Worm (Caenorhabditis elegans): Measurements from ENCODE around the gene F49C5.7.

Gene F49C5.7

DNA sequence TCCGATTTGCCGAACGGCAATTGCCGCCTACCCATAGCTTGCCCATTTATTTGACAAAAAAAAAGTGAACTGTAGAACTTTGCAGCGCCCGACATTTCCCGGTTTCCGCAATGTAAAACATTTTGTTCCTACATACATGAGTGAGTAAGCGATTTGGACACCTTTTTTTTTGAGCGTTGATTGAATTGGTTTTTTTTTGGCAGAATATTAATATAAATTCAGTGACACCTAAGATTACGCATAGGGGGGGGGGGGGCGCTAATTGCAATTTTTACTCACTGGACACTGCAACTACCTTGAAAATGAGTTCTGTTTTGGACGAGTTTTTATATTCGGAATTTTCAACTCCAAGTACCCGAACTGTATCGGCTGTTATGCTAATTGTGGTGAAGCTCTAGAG is 40.4 kb upstream of the F49C5.7 start, which contains the start of gene srx-118:
Gene srx-118 (plus strand): TSS at position 301 of the 400 bp plus-strand sequence.
- no peak for TF ChIP-seq die-1 (tag; optimal IDR thresholded peaks at IDR 0.05)
- no peak for TF ChIP-seq rcor-1 (GFP tag; IDR thresholded peaks at IDR 0.05)
- TF ChIP-seq aptf-3 (GFP tag; IDR thresholded peaks at IDR 0.05) = no peak
- no peak for TF ChIP-seq ceh-27 (GFP tag; optimal IDR thresholded peaks at IDR 0.05)
- no peak for TF ChIP-seq F52B5.7 (tag; optimal IDR thresholded peaks at IDR 0.05)
- TF ChIP-seq attf-5 (GFP tag; optimal IDR thresholded peaks at IDR 0.05) = no peak
- no peak for TF ChIP-seq hmg-1.2 (GFP tag; IDR thresholded peaks at IDR 0.05)
- TF ChIP-seq F49E8.2 (tag; optimal IDR thresholded peaks at IDR 0.05; ENCODE audit: insufficient read depth) = no peak
- TF ChIP-seq F39B2.1 (GFP tag; IDR thresholded peaks at IDR 0.05) = no peak
- TF ChIP-seq dox-1 (GFP tag; IDR thresholded peaks at IDR 0.05) = no peak
- TF ChIP-seq F57A8.1 (GFP tag; optimal IDR thresholded peaks at IDR 0.05) = no peak
- TF ChIP-seq sptf-2 (GFP tag; optimal IDR thresholded peaks at IDR 0.05) = no peak
- no peak for TF ChIP-seq lin-54 (GFP tag; optimal IDR thresholded peaks at IDR 0.05)
- TF ChIP-seq mes-4 (tag; optimal IDR thresholded peaks at IDR 0.05) = no peak
- no peak for TF ChIP-seq F55B11.4 (tag; optimal IDR thresholded peaks at IDR 0.05; ENCODE audit: borderline replicate concordance, insufficient read depth)
- no peak for TF ChIP-seq bed-1 (GFP tag; IDR thresholded peaks at IDR 0.05)

DNA sequence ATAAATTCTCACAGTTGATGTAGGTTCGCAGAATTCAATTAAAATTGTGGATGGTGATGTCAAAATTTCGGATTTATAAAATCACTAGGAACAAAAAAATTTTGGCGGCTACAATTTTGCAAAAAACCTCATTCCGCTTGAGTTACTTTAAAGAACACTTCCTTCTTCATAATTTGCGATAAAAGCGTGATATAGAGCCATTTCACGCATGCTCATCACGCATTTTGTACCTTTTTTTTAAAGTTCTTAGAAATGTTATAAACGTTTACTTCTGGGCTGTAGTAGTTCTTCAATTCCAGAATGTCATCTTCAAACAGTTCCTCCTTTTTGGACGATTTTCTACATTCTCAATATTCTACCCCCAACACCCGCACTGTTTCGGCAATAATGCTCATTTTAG is 38.0 kb upstream of the F49C5.7 start, which contains the start of gene srx-119:
Gene srx-119 (plus strand): TSS at position 301 of the 400 bp plus-strand sequence.
- TF ChIP-seq efl-1 (GFP tag; optimal IDR thresholded peaks at IDR 0.05) = no peak
- TF ChIP-seq B0019.2 (GFP tag; conservative IDR thresholded peaks at IDR 0.05) = no peak
- no peak for TF ChIP-seq lsy-27 (tag; optimal IDR thresholded peaks at IDR 0.05; ENCODE audit: borderline replicate concordance, insufficient read depth)
- no peak for TF ChIP-seq ets-4 (GFP tag; optimal IDR thresholded peaks at IDR 0.05)
- TF ChIP-seq tbx-9 (tag; optimal IDR thresholded peaks at IDR 0.05; ENCODE audit: borderline replicate concordance) = no peak
- TF ChIP-seq tbp1 (GFP tag; optimal IDR thresholded peaks at IDR 0.05) = no peak
- no peak for TF ChIP-seq madf-10 (tag; optimal IDR thresholded peaks at IDR 0.05)
- no peak for TF ChIP-seq sea-2 (GFP tag; IDR thresholded peaks at IDR 0.05)
- TF ChIP-seq madf-6 (GFP tag; IDR thresholded peaks at IDR 0.05) = no peak
- no peak for TF ChIP-seq rpc-1 (optimal IDR thresholded peaks at IDR 0.05)
- TF ChIP-seq rpc-1 (tag; optimal IDR thresholded peaks at IDR 0.05) = no peak

DNA sequence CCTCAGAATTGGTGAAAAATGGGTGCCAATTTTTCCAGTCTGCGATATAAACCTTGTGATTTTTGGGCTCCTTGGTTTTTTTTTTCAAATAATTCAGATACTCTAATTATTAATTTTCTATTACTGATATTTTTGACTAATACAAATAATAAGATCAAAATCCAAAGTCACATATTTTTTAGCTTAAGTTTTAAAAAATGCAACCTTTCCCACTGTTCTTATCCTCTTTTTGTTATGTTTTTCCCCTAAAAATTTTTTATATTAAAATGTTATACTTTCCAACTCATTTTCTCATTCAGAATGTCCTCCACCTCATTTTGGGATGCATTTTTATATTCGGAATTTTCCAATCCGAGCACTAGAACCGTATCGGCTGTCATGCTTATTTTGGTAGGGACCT is 35.0 kb upstream of the F49C5.7 start, which contains the start of gene srx-120:
Gene srx-120 (plus strand): TSS at position 301 of the 400 bp plus-strand sequence.
- TF ChIP-seq ekl-4 (GFP tag; IDR thresholded peaks at IDR 0.05) (no peak), snpc-1.3 (tag; optimal IDR thresholded peaks at IDR 0.05; ENCODE audit: insufficient read depth) (no peak), Y53G8AR.9 (GFP tag; conservative IDR thresholded peaks at IDR 0.05) (no peak), ceh-58 (GFP tag; IDR thresholded peaks at IDR 0.05) (no peak), attf-5 (GFP tag; optimal IDR thresholded peaks at IDR 0.05) (no peak), ceh-91 (GFP tag; IDR thresholded peaks at IDR 0.05) (no peak), aptf-2 (GFP tag; conservative IDR thresholded peaks at IDR 0.05) (no peak), ztf-28 (GFP tag; IDR thresholded peaks at IDR 0.05) (no peak), T07F8.4 (tag; optimal IDR thresholded peaks at IDR 0.05) (no peak), lsl-1 (GFP tag; optimal IDR thresholded peaks at IDR 0.05) (no peak), nfya-2 (GFP tag; IDR thresholded peaks at IDR 0.05) (no peak)

Measured in whole organism, young adult.